Worm (Caenorhabditis elegans): ENCODE data around the gene F45E6.1.
"Not testable (repeated sequence)": the region's sequence is repeated elsewhere in the genome, so short reads cannot be mapped to it uniquely, and the experiment has no call there.

DNA sequence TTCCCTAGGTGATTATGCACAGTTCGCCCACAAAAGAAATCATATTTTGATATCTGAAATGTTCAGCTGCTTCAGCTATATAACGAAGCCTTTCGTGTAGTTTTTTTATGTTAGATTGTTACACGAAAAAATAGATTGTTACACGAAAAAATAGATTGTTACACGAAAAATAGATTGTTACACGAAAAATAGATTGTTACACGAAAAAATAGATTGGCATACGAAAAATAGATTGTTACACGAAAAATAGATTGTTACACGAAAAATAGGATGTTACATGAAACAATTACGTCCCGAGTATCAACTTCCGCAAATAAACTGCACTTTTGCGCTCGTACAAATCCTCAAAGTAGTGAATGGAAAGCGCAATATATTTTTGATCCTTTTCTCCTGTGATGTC, 25.3 kb upstream of the F45E6.1 start:
- not testable (repeated sequence) for TF ChIP-seq nhr-28 (tag; optimal IDR thresholded peaks at IDR 0.05); lin-32 (GFP tag; optimal IDR thresholded peaks at IDR 0.05); nhr-12 (tag; optimal IDR thresholded peaks at IDR 0.05); lsy-2 (tag; optimal IDR thresholded peaks at IDR 0.05); unc-62 (GFP tag; optimal IDR thresholded peaks at IDR 0.05); mep-1 (tag; optimal IDR thresholded peaks at IDR 0.05); cnd-1 (tag; optimal IDR thresholded peaks at IDR 0.05); unc-120 (tag; optimal IDR thresholded peaks at IDR 0.05; ENCODE audit: poor library complexity, severe bottlenecking); lin-13 (tag; optimal IDR thresholded peaks at IDR 0.05)

Measured in whole organism, mixed stage, embryonic.